Worm (Caenorhabditis elegans): ENCODE data around the gene T25E12.16.

Gene T25E12.16

DNA sequence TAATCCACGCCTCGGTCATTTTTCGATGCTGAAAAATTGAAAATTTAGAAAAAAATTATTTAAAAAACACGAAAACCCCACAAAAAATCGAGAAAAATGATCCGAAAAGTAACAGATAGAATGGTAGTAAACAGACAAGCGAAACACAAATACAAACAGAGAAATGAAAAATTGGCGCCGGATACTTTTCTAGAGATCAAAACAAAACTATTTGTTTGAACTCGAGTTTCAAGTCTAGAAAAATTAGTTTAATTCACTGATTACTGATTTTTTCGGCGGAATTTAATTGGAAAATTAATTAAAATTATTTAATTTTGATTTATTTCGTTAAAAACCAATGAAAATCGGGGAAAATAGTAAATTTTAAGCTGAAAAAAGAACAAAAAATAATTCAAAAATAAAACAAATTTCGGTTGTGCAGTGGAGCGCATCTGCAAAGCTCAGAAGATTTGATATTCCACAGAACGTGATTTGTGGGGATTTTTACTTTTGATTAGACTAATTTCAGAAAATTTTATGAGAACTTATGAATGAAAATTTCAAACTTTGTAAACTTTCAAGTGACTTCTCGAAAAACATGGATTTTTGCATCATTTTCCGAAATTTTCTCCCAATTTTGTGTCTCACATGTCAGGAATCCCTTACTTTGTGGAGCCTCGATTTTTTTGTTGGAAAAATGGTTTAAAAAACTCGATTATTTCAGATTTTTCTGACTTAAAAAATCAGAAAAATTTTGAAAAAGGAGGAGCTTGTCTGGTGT is 12.8 kb upstream of the T25E12.16 start, which contains the start of gene gyg-2:
TSS of gene gyg-2 (minus strand) at position 28 of the 760 bp plus-strand sequence.
- no peak for TF ChIP-seq ama-1 (optimal IDR thresholded peaks at IDR 0.05)
- no peak for TF ChIP-seq unc-62 (GFP tag; optimal IDR thresholded peaks at IDR 0.05)
- no peak for TF ChIP-seq mbf-1 (tag; optimal IDR thresholded peaks at IDR 0.05)
- TF ChIP-seq F13H6.1 (tag; optimal IDR thresholded peaks at IDR 0.05), result no peak
- no peak for TF ChIP-seq sma-9 (GFP tag; optimal IDR thresholded peaks at IDR 0.05)
- no peak for TF ChIP-seq sma-9 (tag; optimal IDR thresholded peaks at IDR 0.05)
- TF ChIP-seq nhr-77 (tag; optimal IDR thresholded peaks at IDR 0.05), result no peak
- no peak for TF ChIP-seq Y55F3AM.14 (GFP tag; optimal IDR thresholded peaks at IDR 0.05)
- TF ChIP-seq snpc-4 (tag; optimal IDR thresholded peaks at IDR 0.05), result no peak
- TF ChIP-seq lsy-2 (tag; optimal IDR thresholded peaks at IDR 0.05), result no peak
- no peak for TF ChIP-seq sma-3 (GFP tag; optimal IDR thresholded peaks at IDR 0.05)
- TF ChIP-seq ceh-16 (tag; optimal IDR thresholded peaks at IDR 0.05), result no peak
- TF ChIP-seq ztf-11 (tag; optimal IDR thresholded peaks at IDR 0.05), result no peak
- no peak for TF ChIP-seq dmd-4 (tag; optimal IDR thresholded peaks at IDR 0.05)
- no peak for TF ChIP-seq nhr-237 (tag; optimal IDR thresholded peaks at IDR 0.05)
- TF ChIP-seq peb-1 (tag; optimal IDR thresholded peaks at IDR 0.05), result no peak
- TF ChIP-seq alr-1 (tag; optimal IDR thresholded peaks at IDR 0.05), result no peak
- TF ChIP-seq nhr-10 (tag; optimal IDR thresholded peaks at IDR 0.05), result no peak
- TF ChIP-seq aly-2 (tag; optimal IDR thresholded peaks at IDR 0.05), result no peak

DNA sequence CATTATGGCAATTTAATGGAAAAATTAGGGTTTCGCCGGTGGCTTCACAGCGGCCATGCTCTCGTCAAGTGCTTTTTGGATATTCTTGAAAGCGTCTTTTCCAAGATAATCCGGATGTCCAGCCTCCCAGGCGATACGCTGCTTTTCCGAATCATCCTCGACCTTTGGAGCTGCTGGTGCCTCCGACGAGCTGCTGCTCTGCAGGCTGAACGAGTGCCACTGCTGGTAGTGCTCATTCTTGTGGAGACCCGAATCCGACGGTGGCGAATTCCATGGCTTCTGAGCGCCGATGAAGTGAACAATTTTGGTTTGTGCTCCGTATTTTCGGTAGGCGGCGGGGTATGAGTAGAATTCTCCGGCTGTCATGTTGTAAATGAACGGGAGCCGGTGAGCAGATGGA is 11.6 kb upstream of the T25E12.16 start:
- TF ChIP-seq C34F6.9 (tag; optimal IDR thresholded peaks at IDR 0.05) (no peak), ceh-16 (tag; optimal IDR thresholded peaks at IDR 0.05) (no peak), egl-27 (tag; optimal IDR thresholded peaks at IDR 0.05) (no peak)

DNA sequence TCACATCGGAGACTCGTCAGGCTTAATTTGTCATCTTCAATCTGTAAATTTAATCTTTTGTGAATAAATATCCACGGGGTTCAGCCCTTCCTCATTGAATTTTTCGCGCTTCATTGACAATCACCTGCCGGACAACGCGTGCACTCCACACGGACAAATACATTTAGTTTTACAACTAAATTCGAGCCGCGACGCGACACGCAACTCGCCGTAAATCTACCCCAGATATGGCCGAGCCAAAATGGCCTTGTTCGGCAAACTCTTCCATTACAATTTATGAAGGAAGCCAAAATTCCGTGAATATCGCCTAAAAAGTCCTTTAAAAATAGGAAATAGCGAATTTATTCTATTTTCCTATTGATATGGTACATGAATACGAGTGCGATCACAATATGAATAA is 11.2 kb upstream of the T25E12.16 start:
- TF ChIP-seq elt-1 (tag; optimal IDR thresholded peaks at IDR 0.05) (no peak), aly-2 (tag; optimal IDR thresholded peaks at IDR 0.05) (no peak), dmd-4 (tag; optimal IDR thresholded peaks at IDR 0.05) (no peak), nhr-10 (tag; optimal IDR thresholded peaks at IDR 0.05) (no peak), nhr-23 (tag; optimal IDR thresholded peaks at IDR 0.05) (no peak), sma-3 (GFP tag; optimal IDR thresholded peaks at IDR 0.05) (no peak), sem-4 (tag; optimal IDR thresholded peaks at IDR 0.05) (no peak), lsy-2 (tag; optimal IDR thresholded peaks at IDR 0.05) (no peak)

DNA sequence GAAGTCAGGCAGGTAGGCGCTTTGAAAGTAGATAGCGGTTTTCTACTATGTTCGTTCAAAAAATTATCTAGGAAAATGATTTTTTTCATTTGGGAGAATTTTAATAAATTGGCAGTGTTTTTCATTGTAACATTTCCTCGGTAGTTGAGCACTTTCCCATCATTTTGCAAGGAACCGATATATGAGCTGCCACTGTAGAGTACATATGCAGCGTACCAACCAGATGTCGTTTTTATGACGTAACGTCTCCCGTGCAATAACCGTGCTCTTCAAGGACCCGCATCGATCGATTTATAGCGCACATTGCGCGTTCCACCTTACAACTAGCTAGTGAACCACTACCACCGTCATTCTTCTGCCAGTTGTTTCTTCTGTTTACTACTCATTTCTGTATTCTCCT is 8.5 kb upstream of the T25E12.16 start, which contains the start of gene T25E12.6:
TSS of gene T25E12.6 (plus strand) at position 301 of the 400 bp plus-strand sequence.
- TF ChIP-seq nhr-77 (tag; optimal IDR thresholded peaks at IDR 0.05), result no peak
- no peak for TF ChIP-seq ztf-4 (tag; optimal IDR thresholded peaks at IDR 0.05)
- TF ChIP-seq ceh-16 (tag; optimal IDR thresholded peaks at IDR 0.05), result no peak
- no peak for TF ChIP-seq elt-1 (tag; optimal IDR thresholded peaks at IDR 0.05)
- no peak for TF ChIP-seq alr-1 (tag; optimal IDR thresholded peaks at IDR 0.05)

DNA sequence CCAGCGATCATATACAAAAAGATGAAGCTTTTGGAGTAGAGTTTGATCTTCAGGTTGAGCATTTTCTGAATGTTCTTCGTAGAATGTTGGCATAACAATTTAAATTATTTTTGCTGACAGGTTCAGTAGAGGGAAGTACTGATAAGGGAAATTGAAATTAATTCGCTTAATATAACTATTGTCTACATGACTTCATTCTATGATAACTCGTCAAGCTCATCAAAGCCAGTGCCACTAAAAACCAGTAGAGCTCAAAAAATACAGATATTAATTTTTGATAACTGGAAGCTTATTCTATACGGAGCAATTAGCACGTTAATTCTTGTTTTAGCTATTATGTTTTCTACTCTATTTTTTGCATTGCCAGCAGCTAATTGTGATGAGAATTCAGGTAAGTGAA is 5.5 kb upstream of the T25E12.16 start, which contains the start of the genes clec-29 and clec-39:
TSS of gene clec-29 (minus strand) at position 101 of the 400 bp plus-strand sequence.
TSS of gene clec-39 (plus strand) at position 169 of the 400 bp plus-strand sequence.
- TF ChIP-seq nhr-12 (tag; optimal IDR thresholded peaks at IDR 0.05) (no peak), unc-55 (GFP tag; optimal IDR thresholded peaks at IDR 0.05) (no peak), egl-27 (tag; optimal IDR thresholded peaks at IDR 0.05) (no peak), snpc-4 (tag; optimal IDR thresholded peaks at IDR 0.05) (no peak), nhr-11 (tag; optimal IDR thresholded peaks at IDR 0.05) (no peak), nhr-21 (tag; optimal IDR thresholded peaks at IDR 0.05) (no peak), skn-1 (tag; optimal IDR thresholded peaks at IDR 0.05) (no peak), alr-1 (tag; optimal IDR thresholded peaks at IDR 0.05) (no peak), lin-11 (tag; optimal IDR thresholded peaks at IDR 0.05) (no peak), lin-13 (GFP tag; optimal IDR thresholded peaks at IDR 0.05) (no peak), lsy-2 (tag; optimal IDR thresholded peaks at IDR 0.05) (no peak), ceh-16 (tag; optimal IDR thresholded peaks at IDR 0.05) (no peak)

- TF ChIP-seq ceh-82 (tag; optimal IDR thresholded peaks at IDR 0.05), result no peak
- no peak for TF ChIP-seq ztf-1 (GFP tag; conservative IDR thresholded peaks at IDR 0.05)
- TF ChIP-seq Y55F3AM.14 (GFP tag; optimal IDR thresholded peaks at IDR 0.05), result no peak
- TF ChIP-seq blmp-1 (tag; optimal IDR thresholded peaks at IDR 0.05; ENCODE audit: insufficient read depth), result no peak
Observed at ce11 chrV:16735518-16735917, 1.9 kb upstream of the T25E12.16 start, which contains the start of the genes clec-38 and clec-34. Gene clec-38 (minus strand): TSS chrV:16735618. Gene clec-34 (plus strand): TSS chrV:16735765.

Measured in whole organism, L2 larva.